Fruit fly (Drosophila melanogaster): ENCODE results near the gene Prosbeta2R1.

The Prosbeta2R1 gene

dm6 chrX:5783260-5784040 is 25.3 kb upstream of the Prosbeta2R1 start (continued):
- TF ChIP-seq scrt (GFP tag; optimal IDR thresholded peaks at IDR 0.05) (no peak), CG6175 (GFP tag; IDR thresholded peaks at IDR 0.05) (no peak), Sry-δ (GFP tag; optimal IDR thresholded peaks at IDR 0.05) (no peak), CG10462 (GFP tag; optimal IDR thresholded peaks at IDR 0.05) (no peak), Sin3A (optimal IDR thresholded peaks at IDR 0.05) (no peak), Blimp-1 (GFP tag; optimal IDR thresholded peaks at IDR 0.05) (peak; percentile 84), chinmo (GFP tag; IDR thresholded peaks at IDR 0.05; ENCODE audit: partially characterized antibody) (no peak), CG6813 (GFP tag; optimal IDR thresholded peaks at IDR 0.05) (peak; percentile 2), bcd (GFP tag; optimal IDR thresholded peaks at IDR 0.05) (peak; percentile 18), CG12299 (tag; optimal IDR thresholded peaks at IDR 0.05) (no peak), fd96Cb (tag; optimal IDR thresholded peaks at IDR 0.05) (peak; percentile 50), dm (GFP tag; optimal IDR thresholded peaks at IDR 0.05) (no peak), h (optimal IDR thresholded peaks at IDR 0.05) (no peak), CG10543 (GFP tag; optimal IDR thresholded peaks at IDR 0.05) (no peak), Hr78 (GFP tag; optimal IDR thresholded peaks at IDR 0.05) (peak in 1 of 2 experiments; percentile 6), CG14860 (GFP tag; IDR thresholded peaks at IDR 0.05; ENCODE audit: partially characterized antibody) (no peak), shn (GFP tag; optimal IDR thresholded peaks at IDR 0.05) (no peak), Six4 (GFP tag; optimal IDR thresholded peaks at IDR 0.05) (no peak), B-H2 (GFP tag; optimal IDR thresholded peaks at IDR 0.05) (no peak), Hr51 (GFP tag; optimal IDR thresholded peaks at IDR 0.05) (peak in 1 of 2 experiments; percentile 53), NC2β (GFP tag; optimal IDR thresholded peaks at IDR 0.05) (no peak), hb (GFP tag; IDR thresholded peaks at IDR 0.05; ENCODE audit: partially characterized antibody) (no peak), crol (GFP tag; IDR thresholded peaks at IDR 0.05) (no peak), fd3F (GFP tag; optimal IDR thresholded peaks at IDR 0.05) (no peak), CG10274 (GFP tag; optimal IDR thresholded peaks at IDR 0.05) (no peak), CG15479 (GFP tag; optimal IDR thresholded peaks at IDR 0.05) (no peak), Sox100B (GFP tag; optimal IDR thresholded peaks at IDR 0.05) (no peak), fu2 (GFP tag; optimal IDR thresholded peaks at IDR 0.05) (no peak), CG11085 (GFP tag; IDR thresholded peaks at IDR 0.05) (no peak), lola (GFP tag; optimal IDR thresholded peaks at IDR 0.05) (peak in 1 of 3 experiments; percentile 32), Ssrp (tag; optimal IDR thresholded peaks at IDR 0.05) (peak; percentile 62), CG30403 (GFP tag; optimal IDR thresholded peaks at IDR 0.05) (peak; percentile 42), CG8089 (GFP tag; optimal IDR thresholded peaks at IDR 0.05) (no peak), CG31388 (GFP tag; optimal IDR thresholded peaks at IDR 0.05) (no peak), Dp (GFP tag; optimal IDR thresholded peaks at IDR 0.05) (no peak), D19A (tag; optimal IDR thresholded peaks at IDR 0.05) (no peak), gfzf (GFP tag; optimal IDR thresholded peaks at IDR 0.05) (no peak), HHEX (GFP tag; optimal IDR thresholded peaks at IDR 0.05) (peak; percentile 8), CG9437 (GFP tag; optimal IDR thresholded peaks at IDR 0.05) (no peak), CG32767 (GFP tag; IDR thresholded peaks at IDR 0.05) (peak; percentile 41; the same call in 1 of the 2 replicates), CG6765 (GFP tag; optimal IDR thresholded peaks at IDR 0.05) (no peak), lov (optimal IDR thresholded peaks at IDR 0.05) (no peak), lov (GFP tag; IDR thresholded peaks at IDR 0.05) (no peak), CG18599 (GFP tag; optimal IDR thresholded peaks at IDR 0.05) (peak; percentile 15), row (GFP tag; IDR thresholded peaks at IDR 0.05) (peak; percentile 41; the same call in 1 of the 3 replicates), ewg (GFP tag; optimal IDR thresholded peaks at IDR 0.05) (peak; percentile 31), kay (GFP tag; optimal IDR thresholded peaks at IDR 0.05) (no peak), CG2202 (tag; optimal IDR thresholded peaks at IDR 0.05) (no peak), Rfx (GFP tag; IDR thresholded peaks at IDR 0.05) (no peak)
